Fruit fly (Drosophila melanogaster): Measurements from ENCODE around the gene Prosbeta3.

The Prosbeta3 gene

DNA sequence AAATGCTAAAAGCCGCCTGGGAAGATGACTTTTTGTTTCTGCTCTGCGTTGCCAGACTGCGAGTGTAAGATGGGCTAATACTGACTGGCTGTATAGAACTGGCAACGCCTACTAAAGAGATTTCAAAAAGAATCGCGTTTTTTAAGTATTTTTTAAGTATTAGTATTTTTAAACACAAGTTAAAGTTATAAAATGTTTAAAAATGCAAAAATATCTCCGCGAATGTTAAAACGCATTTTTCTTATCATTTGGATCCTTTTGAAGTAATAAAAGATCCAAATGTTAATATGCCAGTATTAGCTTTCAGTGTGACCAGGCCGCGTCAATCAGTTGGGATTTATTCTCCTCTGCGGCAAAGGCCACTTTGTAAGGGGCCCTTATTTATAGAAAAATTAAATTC lies at the start of gene Prosbeta3, which contains the start of gene Iru (continued):
- TF ChIP-seq MBD-R2 (GFP tag; IDR thresholded peaks at IDR 0.05) (peak; percentile 75), Fer3 (tag; optimal IDR thresholded peaks at IDR 0.05) (no peak), amos (GFP tag; IDR thresholded peaks at IDR 0.05; ENCODE audit: partially characterized antibody) (peak; percentile 31; the same call in 1 of the 2 replicates), CG12236 (GFP tag; optimal IDR thresholded peaks at IDR 0.05) (no peak), CG2875 (GFP tag; optimal IDR thresholded peaks at IDR 0.05) (no peak), CG4617 (GFP tag; optimal IDR thresholded peaks at IDR 0.05; ENCODE audit: borderline replicate concordance) (peak; percentile 45), CG14050 (GFP tag; IDR thresholded peaks at IDR 0.05) (no peak), her (GFP tag; optimal IDR thresholded peaks at IDR 0.05) (no peak), CG13624 (GFP tag; optimal IDR thresholded peaks at IDR 0.05) (no peak), Side (GFP tag; optimal IDR thresholded peaks at IDR 0.05) (no peak), sna (GFP tag; IDR thresholded peaks at IDR 0.05; ENCODE audit: partially characterized antibody) (no peak), CG10959 (GFP tag; IDR thresholded peaks at IDR 0.05) (no peak), CG12942 (GFP tag; optimal IDR thresholded peaks at IDR 0.05) (no peak), fd64A (GFP tag; optimal IDR thresholded peaks at IDR 0.05) (no peak), CG43689 (GFP tag; IDR thresholded peaks at IDR 0.05) (no peak), Abd-B (GFP tag; optimal IDR thresholded peaks at IDR 0.05) (peak; percentile 0), H15 (GFP tag; IDR thresholded peaks at IDR 0.05) (no peak), trem (tag; optimal IDR thresholded peaks at IDR 0.05) (peak; percentile 78), pzg (GFP tag; optimal IDR thresholded peaks at IDR 0.05) (peak; percentile 80), CG16815 (GFP tag; optimal IDR thresholded peaks at IDR 0.05) (no peak), hkb (optimal IDR thresholded peaks at IDR 0.05) (peak; percentile 79), hkb (GFP tag; IDR thresholded peaks at IDR 0.05) (no peak), CG11093 (GFP tag; IDR thresholded peaks at IDR 0.05) (no peak), CG17829 (tag; optimal IDR thresholded peaks at IDR 0.05) (peak; percentile 42), crp (GFP tag; optimal IDR thresholded peaks at IDR 0.05) (peak in 1 of 2 experiments; percentile 34), slp2 (GFP tag; optimal IDR thresholded peaks at IDR 0.05) (no peak), CG8290 (GFP tag; optimal IDR thresholded peaks at IDR 0.05) (peak; percentile 12), CG8290 (tag; optimal IDR thresholded peaks at IDR 0.05) (no peak), Dp (GFP tag; optimal IDR thresholded peaks at IDR 0.05) (peak; percentile 58), sens (GFP tag) (peak; percentile 86), YL-1 (GFP tag; optimal IDR thresholded peaks at IDR 0.05) (peak; percentile 72), CG18764 (GFP tag; optimal IDR thresholded peaks at IDR 0.05) (no peak), ham (GFP tag; IDR thresholded peaks at IDR 0.05) (no peak), CG7928 (GFP tag; optimal IDR thresholded peaks at IDR 0.05) (no peak), stwl (tag; optimal IDR thresholded peaks at IDR 0.05) (peak; percentile 73), Max (GFP tag; optimal IDR thresholded peaks at IDR 0.05) (no peak), gfzf (GFP tag; optimal IDR thresholded peaks at IDR 0.05) (peak; percentile 87), kay (GFP tag; optimal IDR thresholded peaks at IDR 0.05) (peak; percentile 10), Blimp-1 (GFP tag; optimal IDR thresholded peaks at IDR 0.05) (no peak), pnt (GFP tag; optimal IDR thresholded peaks at IDR 0.05) (no peak), E2f2 (GFP tag; IDR thresholded peaks at IDR 0.05) (peak; percentile 66), TFAM (GFP tag; optimal IDR thresholded peaks at IDR 0.05) (no peak), CG2712 (tag; optimal IDR thresholded peaks at IDR 0.05) (peak; percentile 20), Six4 (GFP tag; optimal IDR thresholded peaks at IDR 0.05) (no peak), ken (GFP tag; IDR thresholded peaks at IDR 0.05) (no peak), CG15601 (tag; optimal IDR thresholded peaks at IDR 0.05) (peak; percentile 17), mam (GFP tag; optimal IDR thresholded peaks at IDR 0.05) (peak; percentile 14), Nf-YC (tag; optimal IDR thresholded peaks at IDR 0.05) (peak; percentile 13), BEAF-32 (GFP tag; optimal IDR thresholded peaks at IDR 0.05) (peak; percentile 51), CG18599 (GFP tag; optimal IDR thresholded peaks at IDR 0.05) (no peak), CG9797 (GFP tag; optimal IDR thresholded peaks at IDR 0.05) (peak; percentile 91), CG15514 (GFP tag; optimal IDR thresholded peaks at IDR 0.05) (peak; percentile 39)

Data from whole organism, embryonic.